Worm (Caenorhabditis elegans) whole organism, midembryonic: ENCODE measurements around the gene nfu-1.

Source experiments
- cog-1 ChIP-seq: sonication (generic microtip); optimal IDR thresholded peaks from 2 replicates; lab custom pipeline; 2016; ENCODE audit warnings: missing genetic modification characterization, missing compliant biosample characterization
- klf-2 ChIP-seq: fragments of 200-800 bp; sonication (Bioruptor generic); conservative IDR thresholded peaks from 2 replicates; pipeline ENCODE4 v1.3.6; 2022; ENCODE audit warnings: missing genetic modification reagents, missing genetic modification characterization, missing compliant biosample characterization
- ref-1 ChIP-seq: fragments of 200-800 bp; sonication (Bioruptor generic); conservative IDR thresholded peaks from 2 replicates; pipeline ENCODE4 v1.3.6; 2022; ENCODE audit warnings: missing genetic modification reagents, missing genetic modification characterization, missing compliant biosample characterization

- TF ChIP-seq cog-1 = no peak
- no peak for TF ChIP-seq klf-2 (GFP tag; lab: Robert Waterston, UW)
- no peak for TF ChIP-seq ref-1 (GFP tag; lab: Robert Waterston, UW)
These were observed 12.6 kb upstream of the nfu-1 start, which contains the start of gene mask-1 for ce11 chrIV:10374601-10375000.
